Fruit fly (Drosophila melanogaster): ENCODE results near the gene CG3281.

Gene CG3281

dm6 chr3R:11949387-11950029, 13.1 kb downstream of the CG3281 start, which contains the start of gene CG31211 (continued):
- TF ChIP-seq grau (tag; optimal IDR thresholded peaks at IDR 0.05) (peak; percentile 4), Hand (GFP tag; optimal IDR thresholded peaks at IDR 0.05) (no peak), fu2 (GFP tag; optimal IDR thresholded peaks at IDR 0.05) (no peak), Rfx (GFP tag; IDR thresholded peaks at IDR 0.05) (no peak), Dek (tag; optimal IDR thresholded peaks at IDR 0.05) (peak; percentile 32), CG8359 (GFP tag; optimal IDR thresholded peaks at IDR 0.05; ENCODE audit: borderline replicate concordance) (no peak), CG12104 (GFP tag; optimal IDR thresholded peaks at IDR 0.05) (no peak), Opbp (GFP tag; IDR thresholded peaks at IDR 0.05; ENCODE audit: partially characterized antibody) (no peak), Dll (GFP tag; IDR thresholded peaks at IDR 0.05; ENCODE audit: partially characterized antibody) (no peak), CG14710 (tag; optimal IDR thresholded peaks at IDR 0.05) (peak; percentile 46), Dp (GFP tag; optimal IDR thresholded peaks at IDR 0.05) (peak; percentile 54), aop (GFP tag; IDR thresholded peaks at IDR 0.05) (no peak), PHDP (tag; optimal IDR thresholded peaks at IDR 0.05) (no peak), CG9932 (GFP tag; IDR thresholded peaks at IDR 0.05) (no peak), Ets65A (GFP tag) (no peak), btn (GFP tag; optimal IDR thresholded peaks at IDR 0.05) (no peak), Sry-β (GFP tag; optimal IDR thresholded peaks at IDR 0.05) (no peak), CG12155 (GFP tag; optimal IDR thresholded peaks at IDR 0.05) (peak; percentile 10), BEAF-32 (GFP tag; optimal IDR thresholded peaks at IDR 0.05) (peak; percentile 10), chn (GFP tag; optimal IDR thresholded peaks at IDR 0.05) (peak; percentile 18), CG18476 (GFP tag; optimal IDR thresholded peaks at IDR 0.05) (no peak), CG4282 (GFP tag; optimal IDR thresholded peaks at IDR 0.05) (no peak), pzg (GFP tag; optimal IDR thresholded peaks at IDR 0.05) (peak; percentile 2), Oli (tag; optimal IDR thresholded peaks at IDR 0.05) (no peak), gcm2 (GFP tag; optimal IDR thresholded peaks at IDR 0.05) (peak; percentile 14), CG2116 (GFP tag; optimal IDR thresholded peaks at IDR 0.05) (peak; percentile 77), lbe (GFP tag; optimal IDR thresholded peaks at IDR 0.05) (no peak), CG10543 (GFP tag; optimal IDR thresholded peaks at IDR 0.05) (no peak), sob (GFP tag; IDR thresholded peaks at IDR 0.05) (no peak), dmrt11E (tag; optimal IDR thresholded peaks at IDR 0.05) (no peak), YL-1 (GFP tag; optimal IDR thresholded peaks at IDR 0.05) (peak; percentile 81), CG13296 (GFP tag; optimal IDR thresholded peaks at IDR 0.05) (no peak), Ssrp (tag; optimal IDR thresholded peaks at IDR 0.05) (no peak), Myb (GFP tag; optimal IDR thresholded peaks at IDR 0.05) (peak; percentile 65), dysf (GFP tag; IDR thresholded peaks at IDR 0.05) (no peak), CG14965 (GFP tag; optimal IDR thresholded peaks at IDR 0.05; ENCODE audit: borderline replicate concordance) (no peak), ac (GFP tag; optimal IDR thresholded peaks at IDR 0.05) (no peak), CG10431 (GFP tag; optimal IDR thresholded peaks at IDR 0.05) (no peak), stc (GFP tag; IDR thresholded peaks at IDR 0.05) (no peak), CG6175 (GFP tag; IDR thresholded peaks at IDR 0.05) (no peak), en (GFP tag; optimal IDR thresholded peaks at IDR 0.05) (no peak), chinmo (GFP tag; IDR thresholded peaks at IDR 0.05; ENCODE audit: partially characterized antibody) (no peak), CG13287 (GFP tag; IDR thresholded peaks at IDR 0.05; ENCODE audit: partially characterized antibody) (no peak), Dbx (GFP tag; IDR thresholded peaks at IDR 0.05) (no peak), CG8281 (tag; optimal IDR thresholded peaks at IDR 0.05) (no peak), Med (GFP tag) (peak; percentile 79), CG16779 (GFP tag; IDR thresholded peaks at IDR 0.05) (no peak), CG4617 (GFP tag; optimal IDR thresholded peaks at IDR 0.05; ENCODE audit: borderline replicate concordance) (peak; percentile 70), CG12659 (GFP tag; optimal IDR thresholded peaks at IDR 0.05) (peak; percentile 63), E2f2 (GFP tag; IDR thresholded peaks at IDR 0.05) (no peak)
